Fruit fly (Drosophila melanogaster): Measurements from ENCODE around the gene COX8.

Gene COX8

DNA sequence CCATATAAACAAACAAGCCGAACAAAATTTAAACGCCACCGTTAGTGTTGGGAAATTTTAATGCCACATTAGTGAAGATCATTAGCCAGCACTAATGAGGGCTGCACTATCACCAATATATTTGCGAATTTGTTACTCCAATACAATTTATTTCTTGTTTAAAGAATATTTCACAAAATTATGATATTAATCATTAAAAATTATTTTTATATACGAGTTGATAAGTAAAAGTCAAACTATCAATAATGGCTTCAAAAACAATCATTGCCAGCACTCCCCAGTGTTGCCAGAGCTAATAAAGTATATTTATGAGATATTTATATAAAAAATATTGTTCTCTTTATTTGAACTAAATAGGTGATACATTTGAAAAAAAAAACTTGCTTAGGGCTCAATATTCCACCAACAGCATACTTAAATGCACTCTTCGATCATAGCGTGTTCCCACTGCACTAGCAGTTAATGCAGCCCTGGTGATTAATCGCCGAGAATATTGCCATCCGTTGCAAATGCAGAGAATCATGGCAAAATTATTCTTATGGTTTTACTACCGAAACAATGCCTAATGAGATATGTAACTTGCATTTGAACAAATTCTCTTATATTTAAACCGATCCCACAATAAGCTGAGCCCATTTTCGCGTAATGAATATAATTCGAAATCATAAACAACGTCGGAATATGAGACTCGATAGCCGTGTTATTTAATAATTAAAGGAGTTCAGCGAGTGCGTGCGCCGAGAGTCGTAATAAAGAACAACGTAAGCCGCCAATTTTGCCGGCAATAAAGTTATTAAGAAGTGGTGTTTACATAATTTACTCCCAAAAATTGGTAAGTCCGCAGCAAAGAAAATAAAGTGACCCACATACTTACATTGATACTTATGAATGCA is 23.2 kb downstream of the COX8 start, which contains the start of the genes SAK and Cdk12 (continued):
- TF ChIP-seq ro (GFP tag; IDR thresholded peaks at IDR 0.05) (peak; percentile 61; the same call in 1 of the 2 replicates), Fer2 (tag; optimal IDR thresholded peaks at IDR 0.05) (peak; percentile 73), CG33213 (GFP tag; optimal IDR thresholded peaks at IDR 0.05) (no peak), sqz (GFP tag; optimal IDR thresholded peaks at IDR 0.05) (peak; percentile 76), CG4617 (GFP tag; optimal IDR thresholded peaks at IDR 0.05; ENCODE audit: borderline replicate concordance) (peak; percentile 80), CG16815 (GFP tag; optimal IDR thresholded peaks at IDR 0.05) (peak; percentile 87), tup (GFP tag; optimal IDR thresholded peaks at IDR 0.05) (peak; percentile 77), CG2889 (GFP tag; IDR thresholded peaks at IDR 0.05) (peak; percentile 81; the same call in 2 of the 3 replicates), Mrtf (GFP tag; IDR thresholded peaks at IDR 0.05) (peak; percentile 81), pnt (GFP tag; optimal IDR thresholded peaks at IDR 0.05) (peak; percentile 71), Hsf (GFP tag; optimal IDR thresholded peaks at IDR 0.05) (peak; percentile 71), ara (GFP tag; IDR thresholded peaks at IDR 0.05) (peak; percentile 74), Pdp1 (GFP tag; optimal IDR thresholded peaks at IDR 0.05) (peak; percentile 76 to 80), CG15601 (tag; optimal IDR thresholded peaks at IDR 0.05) (peak; percentile 82), PHDP (tag; optimal IDR thresholded peaks at IDR 0.05) (peak; percentile 85), D19A (tag; optimal IDR thresholded peaks at IDR 0.05) (peak; percentile 77), Scr (GFP tag; IDR thresholded peaks at IDR 0.05; ENCODE audit: partially characterized antibody) (peak; percentile 60), CG8359 (GFP tag; optimal IDR thresholded peaks at IDR 0.05; ENCODE audit: borderline replicate concordance) (peak; percentile 55), CG18619 (GFP tag; optimal IDR thresholded peaks at IDR 0.05) (peak; percentile 87), pum (GFP tag; optimal IDR thresholded peaks at IDR 0.05) (peak; percentile 60), Bteb2 (GFP tag; optimal IDR thresholded peaks at IDR 0.05) (no peak), CG11504 (tag; optimal IDR thresholded peaks at IDR 0.05) (peak; percentile 88), pan (optimal IDR thresholded peaks at IDR 0.05) (no peak), pan (GFP tag; optimal IDR thresholded peaks at IDR 0.05 in 1 of 2, IDR thresholded peaks at IDR 0.05 in 1 of 2) (peak in 1 of 2 experiments; percentile 84), pros (GFP tag; optimal IDR thresholded peaks at IDR 0.05) (no peak), CG3065 (GFP tag; optimal IDR thresholded peaks at IDR 0.05) (peak; percentile 58), tll (GFP tag; optimal IDR thresholded peaks at IDR 0.05) (peak in 1 of 2 experiments; percentile 5), cad (GFP tag; optimal IDR thresholded peaks at IDR 0.05) (no peak), CG4424 (GFP tag; optimal IDR thresholded peaks at IDR 0.05) (peak; percentile 85), CG15269 (tag; optimal IDR thresholded peaks at IDR 0.05) (peak; percentile 88), Rfx (GFP tag; IDR thresholded peaks at IDR 0.05) (peak; percentile 84), CG13894 (tag; optimal IDR thresholded peaks at IDR 0.05) (peak; percentile 87), Poxn (GFP tag; IDR thresholded peaks at IDR 0.05) (no peak; the same call in 1 of the 2 replicates), Mes4 (GFP tag; optimal IDR thresholded peaks at IDR 0.05) (peak; percentile 29), grau (tag; optimal IDR thresholded peaks at IDR 0.05) (peak; percentile 92), Awh (GFP tag; IDR thresholded peaks at IDR 0.05) (peak; percentile 70), gcm (GFP tag; optimal IDR thresholded peaks at IDR 0.05) (peak; percentile 76), TFAM (GFP tag; optimal IDR thresholded peaks at IDR 0.05) (no peak), CG11723 (GFP tag; optimal IDR thresholded peaks at IDR 0.05) (peak; percentile 74), gem (tag; optimal IDR thresholded peaks at IDR 0.05) (peak; percentile 93), Hmr (GFP tag; optimal IDR thresholded peaks at IDR 0.05) (peak; percentile 88), hb (GFP tag; IDR thresholded peaks at IDR 0.05; ENCODE audit: partially characterized antibody) (no peak), ERR (GFP tag; optimal IDR thresholded peaks at IDR 0.05) (peak; percentile 30), esg (GFP tag; conservative IDR thresholded peaks at IDR 0.05) (peak; percentile 75), CG2120 (GFP tag; optimal IDR thresholded peaks at IDR 0.05) (peak; percentile 84), ato (GFP tag; IDR thresholded peaks at IDR 0.05; ENCODE audit: partially characterized antibody) (no peak), NK7.1 (GFP tag; optimal IDR thresholded peaks at IDR 0.05) (peak; percentile 13), gsb (GFP tag; IDR thresholded peaks at IDR 0.05) (peak; percentile 79)

Data from whole organism, embryonic.